Worm (Caenorhabditis elegans): ENCODE results near the gene jbts-14.

The jbts-14 gene

DNA sequence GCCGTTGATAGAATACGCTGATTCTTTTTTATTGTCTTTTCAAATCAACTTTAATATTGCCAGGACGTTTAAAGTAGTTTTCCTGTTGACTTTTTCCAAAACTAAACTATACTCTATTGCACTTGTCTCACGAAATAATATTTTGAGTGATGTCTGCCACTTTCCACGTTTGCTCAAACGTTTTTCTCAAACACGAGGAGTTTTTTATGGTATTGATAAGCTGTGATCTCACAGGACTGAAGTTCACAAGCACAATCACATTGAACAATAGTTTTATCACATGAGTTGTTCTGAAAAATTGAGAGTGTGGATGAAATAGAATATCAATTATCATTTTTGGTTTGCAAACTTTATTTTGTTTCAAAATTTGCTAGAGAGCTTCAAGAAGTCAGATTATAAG lies 15.8 kb downstream of the jbts-14 start:
- no peak for TF ChIP-seq athp-1 (tag; optimal IDR thresholded peaks at IDR 0.05)
- no peak for TF ChIP-seq rpc-1 (optimal IDR thresholded peaks at IDR 0.05)
- no peak for TF ChIP-seq rpc-1 (tag; optimal IDR thresholded peaks at IDR 0.05)
- TF ChIP-seq nhr-80 (tag; optimal IDR thresholded peaks at IDR 0.05) = peak; percentile 67
- no peak for TF ChIP-seq ceh-91 (GFP tag; IDR thresholded peaks at IDR 0.05)
- no peak for TF ChIP-seq ztf-18 (tag; optimal IDR thresholded peaks at IDR 0.05)
- peak; percentile 9 for TF ChIP-seq ztf-22 (GFP tag; optimal IDR thresholded peaks at IDR 0.05)
- TF ChIP-seq K11D2.4 (GFP tag; IDR thresholded peaks at IDR 0.05) = no peak
- TF ChIP-seq mcd-1 (GFP tag; IDR thresholded peaks at IDR 0.05) = no peak
- TF ChIP-seq let-607 (tag; optimal IDR thresholded peaks at IDR 0.05) = peak in 1 of 2 experiments; percentile 1
- TF ChIP-seq tbx-9 (tag; optimal IDR thresholded peaks at IDR 0.05; ENCODE audit: borderline replicate concordance) = no peak
- no peak for TF ChIP-seq rcor-1 (GFP tag; IDR thresholded peaks at IDR 0.05)

DNA sequence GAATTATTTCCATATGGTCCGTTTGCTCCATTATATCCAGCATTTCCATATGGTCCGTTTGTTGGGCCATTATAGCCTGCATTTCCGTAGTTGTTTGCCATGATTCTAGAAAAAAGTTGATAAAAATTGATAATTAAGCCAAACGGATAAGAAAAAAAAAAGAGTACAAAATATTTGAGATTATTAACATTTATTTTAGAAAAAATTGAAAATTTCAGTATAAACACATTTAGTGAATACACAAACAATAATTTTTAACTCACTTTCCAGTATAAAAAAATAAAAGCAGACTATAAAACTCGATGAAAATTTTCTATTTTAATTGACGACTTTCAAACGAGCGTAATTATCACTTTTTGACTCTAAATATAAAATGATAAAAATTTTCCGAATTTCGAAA lies 16.6 kb downstream of the jbts-14 start, which contains the start of gene F53A9.9:
TSS of gene F53A9.9 (minus strand) at position 101 of the 400 bp plus-strand sequence.
- TF ChIP-seq hlh-12 (tag; optimal IDR thresholded peaks at IDR 0.05) (no peak), Y67H2A.10 (GFP tag; conservative IDR thresholded peaks at IDR 0.05) (no peak), lir-1 (GFP tag; conservative IDR thresholded peaks at IDR 0.05) (no peak), madf-3 (GFP tag; IDR thresholded peaks at IDR 0.05) (no peak), B0019.2 (GFP tag; conservative IDR thresholded peaks at IDR 0.05) (no peak), nhr-80 (tag; optimal IDR thresholded peaks at IDR 0.05) (no peak), D2030.7 (GFP tag; IDR thresholded peaks at IDR 0.05) (no peak), Y79H2A.3 (GFP tag; conservative IDR thresholded peaks at IDR 0.05) (no peak), mes-4 (tag; optimal IDR thresholded peaks at IDR 0.05) (no peak), tbp1 (GFP tag; optimal IDR thresholded peaks at IDR 0.05) (no peak)

- TF ChIP-seq nfya-2 (GFP tag; IDR thresholded peaks at IDR 0.05) (no peak), ama-1 (optimal IDR thresholded peaks at IDR 0.05) (no peak), ama-1 (GFP tag; optimal IDR thresholded peaks at IDR 0.05) (no peak), ceh-58 (GFP tag; IDR thresholded peaks at IDR 0.05) (no peak), pbrm-1 (GFP tag; IDR thresholded peaks at IDR 0.05) (no peak), egrh-3 (GFP tag; IDR thresholded peaks at IDR 0.05) (no peak), C17E4.6 (GFP tag; IDR thresholded peaks at IDR 0.05) (no peak), fkh-3 (tag; optimal IDR thresholded peaks at IDR 0.05) (no peak), hmg-1.2 (GFP tag; IDR thresholded peaks at IDR 0.05) (no peak), snpc-1.1 (tag; optimal IDR thresholded peaks at IDR 0.05; ENCODE audit: insufficient read depth) (no peak)
Measured at ce11 chrX:8721273-8721672, 17.2 kb downstream of the jbts-14 start.

ce11 chrX:8723127-8723600 lies 19.1 kb downstream of the jbts-14 start, which contains the start of gene tnt-2:
Gene tnt-2 (minus strand): TSS chrX:8723550.
- TF ChIP-seq gei-17 (GFP tag; optimal IDR thresholded peaks at IDR 0.05) (no peak), egrh-3 (GFP tag; IDR thresholded peaks at IDR 0.05) (peak; percentile 84)

- peak; percentile 27 for TF ChIP-seq somi-1 (GFP tag; optimal IDR thresholded peaks at IDR 0.05)
- TF ChIP-seq dox-1 (GFP tag; IDR thresholded peaks at IDR 0.05) = no peak
Measured at ce11 chrX:8723840-8724239, 19.7 kb downstream of the jbts-14 start.
